Fruit fly (Drosophila melanogaster): ENCODE results near the gene bnb.

Gene bnb

DNA sequence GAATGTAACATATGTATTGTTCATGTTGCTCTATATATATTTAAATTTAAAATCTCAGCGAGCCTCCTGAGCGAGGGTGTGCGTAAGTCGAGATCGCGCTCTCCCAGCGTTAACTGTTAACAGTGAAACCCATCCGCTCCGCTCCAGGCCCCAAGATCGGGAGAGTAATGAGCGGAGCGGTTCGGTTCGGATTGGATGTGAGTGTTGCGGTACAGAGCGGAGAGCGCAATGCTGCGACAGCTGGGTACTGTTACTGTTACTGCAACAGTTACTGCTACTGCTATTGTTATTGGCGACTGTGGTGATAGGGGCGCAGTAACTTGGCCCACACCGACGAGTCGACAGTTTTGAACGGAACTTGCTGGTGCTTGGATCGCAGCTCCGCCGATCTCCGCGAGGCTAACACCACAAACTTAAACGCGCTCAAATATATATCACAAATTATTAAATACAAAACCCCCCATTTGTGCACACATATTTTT lies 34.9 kb upstream of the bnb start, which contains the start of gene Pvf1 (continued):
- TF ChIP-seq fd3F (GFP tag; optimal IDR thresholded peaks at IDR 0.05) (no peak), Hmr (GFP tag; optimal IDR thresholded peaks at IDR 0.05) (no peak), CG14965 (GFP tag; optimal IDR thresholded peaks at IDR 0.05; ENCODE audit: borderline replicate concordance) (no peak), CG14441 (GFP tag; IDR thresholded peaks at IDR 0.05) (0 out of 2 replicates have a peak, but pooled peaks have one; percentile 34), D19A (tag; optimal IDR thresholded peaks at IDR 0.05) (peak; percentile 67), CG15011 (GFP tag; optimal IDR thresholded peaks at IDR 0.05) (no peak), dysf (GFP tag; IDR thresholded peaks at IDR 0.05) (no peak), Six4 (GFP tag; optimal IDR thresholded peaks at IDR 0.05) (no peak), ind (GFP tag; optimal IDR thresholded peaks at IDR 0.05) (no peak), Mes4 (GFP tag; optimal IDR thresholded peaks at IDR 0.05) (no peak), MTF-1 (GFP tag; optimal IDR thresholded peaks at IDR 0.05; ENCODE audit: borderline replicate concordance) (no peak), CG10366 (GFP tag; IDR thresholded peaks at IDR 0.05) (no peak), chm (GFP tag; IDR thresholded peaks at IDR 0.05) (peak; percentile 44; the same call in 1 of the 2 replicates), sens (GFP tag) (peak; percentile 80), CG14050 (GFP tag; IDR thresholded peaks at IDR 0.05) (peak; percentile 70; the same call in 2 of the 3 replicates), abd-A (tag; optimal IDR thresholded peaks at IDR 0.05) (no peak), Xbp1 (GFP tag; optimal IDR thresholded peaks at IDR 0.05) (no peak), CG7839 (tag; optimal IDR thresholded peaks at IDR 0.05) (no peak), CG12299 (tag; optimal IDR thresholded peaks at IDR 0.05) (no peak), hkb (optimal IDR thresholded peaks at IDR 0.05) (no peak), hkb (GFP tag; IDR thresholded peaks at IDR 0.05) (0 out of 2 replicates have a peak, but pooled peaks have one; percentile 21), row (GFP tag; IDR thresholded peaks at IDR 0.05) (peak; percentile 77), CG6175 (GFP tag; IDR thresholded peaks at IDR 0.05) (no peak), CG16863 (GFP tag; optimal IDR thresholded peaks at IDR 0.05) (no peak), HmgZ (tag; optimal IDR thresholded peaks at IDR 0.05) (peak; percentile 25), CG10565 (GFP tag; optimal IDR thresholded peaks at IDR 0.05) (no peak), otp (GFP tag; IDR thresholded peaks at IDR 0.05) (no peak), NFAT (GFP tag; IDR thresholded peaks at IDR 0.05) (0 out of 2 replicates have a peak, but pooled peaks have one; percentile 7), CG12219 (GFP tag; optimal IDR thresholded peaks at IDR 0.05) (no peak), tin (GFP tag; optimal IDR thresholded peaks at IDR 0.05) (no peak), org-1 (GFP tag; optimal IDR thresholded peaks at IDR 0.05) (no peak), jumu (GFP tag; optimal IDR thresholded peaks at IDR 0.05) (no peak), cwo (GFP tag; optimal IDR thresholded peaks at IDR 0.05) (peak; percentile 9), chinmo (GFP tag; IDR thresholded peaks at IDR 0.05; ENCODE audit: partially characterized antibody) (peak; percentile 68; the same call in 1 of the 4 replicates), Hey (tag; optimal IDR thresholded peaks at IDR 0.05) (no peak), CG2129 (GFP tag; IDR thresholded peaks at IDR 0.05; ENCODE audit: partially characterized antibody) (no peak), gro (GFP tag; optimal IDR thresholded peaks at IDR 0.05) (no peak), sc (optimal IDR thresholded peaks at IDR 0.05) (no peak), sc (GFP tag; optimal IDR thresholded peaks at IDR 0.05) (no peak), CG43689 (GFP tag; IDR thresholded peaks at IDR 0.05) (no peak), CG33213 (GFP tag; optimal IDR thresholded peaks at IDR 0.05) (no peak), Trl (optimal IDR thresholded peaks at IDR 0.05) (peak; percentile 82), Trl (GFP tag; optimal IDR thresholded peaks at IDR 0.05) (no peak), esg (GFP tag; conservative IDR thresholded peaks at IDR 0.05) (no peak), ham (GFP tag; IDR thresholded peaks at IDR 0.05) (no peak), Scr (GFP tag; IDR thresholded peaks at IDR 0.05; ENCODE audit: partially characterized antibody) (no peak), ab (GFP tag; optimal IDR thresholded peaks at IDR 0.05) (no peak), Ravus (GFP tag; IDR thresholded peaks at IDR 0.05) (no peak), Hr39 (optimal IDR thresholded peaks at IDR 0.05) (no peak), CG8281 (tag; optimal IDR thresholded peaks at IDR 0.05) (peak; percentile 29), nom (GFP tag; optimal IDR thresholded peaks at IDR 0.05) (peak; percentile 64), CG1529 (GFP tag; optimal IDR thresholded peaks at IDR 0.05) (no peak), Sry-δ (GFP tag; optimal IDR thresholded peaks at IDR 0.05) (no peak)
